Fruit fly (Drosophila melanogaster) whole organism, embryonic: ENCODE data around the gene scpr-C.

Experiments used
- ATbp ChIP-seq: fragments of 200-800 bp; sonication (Bioruptor generic); optimal IDR thresholded peaks from 2 replicates; lab custom pipeline; 2017; ENCODE audit warnings: missing biosample characterization, mild to moderate bottlenecking, missing genetic modification characterization, missing genetic modification reagents
- B-H2 ChIP-seq: fragments of 200-800 bp; sonication (Bioruptor generic); optimal IDR thresholded peaks from 2 replicates; lab custom pipeline; 2018; ENCODE audit warnings: missing biosample characterization, mild to moderate bottlenecking, missing genetic modification characterization
- Bdp1 ChIP-seq: fragments of 200-800 bp; sonication (Bioruptor generic); optimal IDR thresholded peaks from 3 replicates; lab custom pipeline; 2016; ENCODE audit warnings: missing biosample characterization, missing genetic modification characterization
- Bgb ChIP-seq: fragments of 200-800 bp; sonication (Bioruptor generic); IDR thresholded peaks from 2 replicates; pipeline ENCODE4 v1.3.6; 2022; ENCODE audit warnings: missing biosample characterization, missing genetic modification characterization; ENCODE audit not compliant: partially characterized antibody
- CG10543 ChIP-seq: fragments of 200-800 bp; sonication (Bioruptor generic); optimal IDR thresholded peaks from 3 replicates; lab custom pipeline; 2017; ENCODE audit warnings: missing biosample characterization, mild to moderate bottlenecking, missing genetic modification characterization, moderate library complexity
- CG11247 ChIP-seq: fragments of 200-800 bp; sonication (Bioruptor generic); IDR thresholded peaks from 2 replicates; pipeline ENCODE4 v1.3.6; 2022; ENCODE audit warnings: missing biosample characterization, missing genetic modification characterization
- CG11456 ChIP-seq: fragments of 200-800 bp; sonication (Bioruptor generic); IDR thresholded peaks from 3 replicates; pipeline ENCODE4 v1.3.6; 2022; ENCODE audit warnings: missing biosample characterization, missing genetic modification characterization
- CG12071 ChIP-seq: fragments of 200-800 bp; sonication (Bioruptor generic); optimal IDR thresholded peaks from 3 replicates; lab custom pipeline; 2018; ENCODE audit warnings: missing biosample characterization, mild to moderate bottlenecking, missing genetic modification characterization
- CG12155 ChIP-seq: fragments of 200-800 bp; sonication (Bioruptor generic); optimal IDR thresholded peaks from 3 replicates; lab custom pipeline; 2016; ENCODE audit warnings: missing biosample characterization, missing genetic modification characterization
- CG12942 ChIP-seq: fragments of 200-800 bp; sonication (Bioruptor generic); optimal IDR thresholded peaks from 3 replicates; lab custom pipeline; 2016; ENCODE audit warnings: missing biosample characterization, missing genetic modification characterization
- CG15269 ChIP-seq: fragments of 200-800 bp; sonication (Bioruptor generic); optimal IDR thresholded peaks from 2 replicates; lab custom pipeline; 2018; ENCODE audit warnings: missing biosample characterization, mild to moderate bottlenecking, missing genetic modification characterization, moderate library complexity
- CG17186 ChIP-seq: fragments of 200-800 bp; sonication (Bioruptor generic); optimal IDR thresholded peaks from 3 replicates; lab custom pipeline; 2017; ENCODE audit warnings: missing biosample characterization, missing genetic modification reagents, missing genetic modification characterization
- CG17385 ChIP-seq: fragments of 200-800 bp; sonication (Bioruptor generic); optimal IDR thresholded peaks from 3 replicates; lab custom pipeline; 2018; ENCODE audit warnings: missing biosample characterization, mild to moderate bottlenecking, missing genetic modification characterization
- CG32767 ChIP-seq: fragments of 200-800 bp; sonication (Bioruptor generic); IDR thresholded peaks from 2 replicates; pipeline ENCODE4 v1.3.6; 2022; ENCODE audit warnings: missing biosample characterization, missing genetic modification characterization
- CG34224 ChIP-seq: fragments of 200-800 bp; sonication (Bioruptor generic); IDR thresholded peaks from 3 replicates; pipeline ENCODE4 v1.3.6; 2022; ENCODE audit warnings: missing biosample characterization, missing genetic modification characterization; ENCODE audit not compliant: partially characterized antibody
- CG34376 ChIP-seq: fragments of 200-800 bp; sonication (Bioruptor generic); optimal IDR thresholded peaks from 2 replicates; lab custom pipeline; 2018; ENCODE audit warnings: missing biosample characterization, mild to moderate bottlenecking, missing genetic modification characterization
- CG34422 ChIP-seq: fragments of 200-800 bp; sonication (Bioruptor generic); IDR thresholded peaks from 3 replicates; pipeline ENCODE4 v1.3.6; 2022; ENCODE audit warnings: missing biosample characterization, missing genetic modification characterization
- CG7372 ChIP-seq: fragments of 200-800 bp; sonication (Bioruptor generic); IDR thresholded peaks from 2 replicates; pipeline ENCODE4 v1.3.6; 2022; ENCODE audit warnings: missing biosample characterization, missing genetic modification characterization
- CrebB ChIP-seq: fragments of 200-800 bp; sonication (Bioruptor generic); optimal IDR thresholded peaks from 3 replicates; lab custom pipeline; 2018; ENCODE audit warnings: missing biosample characterization, mild to moderate bottlenecking, missing genetic modification characterization
- Eip74EF ChIP-seq, 2 experiments: fragments of 200-800 bp in 1 of 2; fragments of >200 bp in 1 of 2; sonication (Bioruptor generic) in 1 of 2; optimal IDR thresholded peaks; 2 replicates each; lab custom pipeline; 2017 to 2019; ENCODE audit warnings: missing biosample characterization in 2 of 2, missing genetic modification characterization in 2 of 2, mild to moderate bottlenecking in 1 of 2, moderate library complexity in 1 of 2
- Gug ChIP-seq: fragments of 200-800 bp; sonication (Bioruptor generic); IDR thresholded peaks from 4 replicates; pipeline ENCODE4 v1.3.6; 2022; ENCODE audit warnings: missing biosample characterization, missing genetic modification characterization
- HHEX ChIP-seq: fragments of 200-800 bp; sonication (Bioruptor generic); optimal IDR thresholded peaks from 3 replicates; lab custom pipeline; 2017; ENCODE audit warnings: missing biosample characterization, mild to moderate bottlenecking, missing genetic modification characterization, missing genetic modification reagents
- HLH54F ChIP-seq: fragments of 200-800 bp; sonication (Bioruptor generic); optimal IDR thresholded peaks from 3 replicates; lab custom pipeline; 2016; ENCODE audit warnings: missing biosample characterization, missing genetic modification characterization
- Hand ChIP-seq: fragments of 200-800 bp; sonication (Bioruptor generic); optimal IDR thresholded peaks from 2 replicates; lab custom pipeline; 2017; ENCODE audit warnings: mild to moderate bottlenecking, missing biosample characterization, missing genetic modification reagents, missing genetic modification characterization
- HmgZ ChIP-seq: fragments of 200-800 bp; sonication (Bioruptor generic); optimal IDR thresholded peaks from 2 replicates; lab custom pipeline; 2018; ENCODE audit warnings: missing biosample characterization, mild to moderate bottlenecking, missing genetic modification characterization
- Jarid2 ChIP-seq: fragments of 200-800 bp; sonication (Bioruptor generic); optimal IDR thresholded peaks from 3 replicates; lab custom pipeline; 2017; ENCODE audit warnings: mild to moderate bottlenecking, missing biosample characterization, missing genetic modification reagents, missing genetic modification characterization
- Med ChIP-seq: fragments of 200-800 bp; sonication (Bioruptor generic); peaks from one replicate; lab custom pipeline; 2016; ENCODE audit warnings: missing biosample characterization, missing genetic modification characterization, mild to moderate bottlenecking, inconsistent platforms, moderate library complexity
- Pdp1 ChIP-seq, 2 experiments: fragments of 200-800 bp; sonication (Bioruptor generic); optimal IDR thresholded peaks; 3 replicates each; lab custom pipeline; 2016; ENCODE audit warnings: missing biosample characterization in 2 of 2, missing genetic modification characterization in 2 of 2, mild to moderate bottlenecking in 1 of 2, moderate library complexity in 1 of 2
- Ptx1 ChIP-seq: fragments of 200-800 bp; sonication (Bioruptor generic); IDR thresholded peaks from 2 replicates; pipeline ENCODE4 v1.3.6; 2022; ENCODE audit warnings: missing biosample characterization, missing genetic modification characterization
- Sox100B ChIP-seq: fragments of 200-800 bp; sonication (Bioruptor generic); optimal IDR thresholded peaks from 3 replicates; lab custom pipeline; 2018; ENCODE audit warnings: missing biosample characterization, mild to moderate bottlenecking, missing genetic modification characterization
- Sry-δ ChIP-seq: fragments of 200-800 bp; sonication (Bioruptor generic); optimal IDR thresholded peaks from 2 replicates; lab custom pipeline; 2016; ENCODE audit warnings: missing biosample characterization, missing genetic modification characterization
- Stat92E ChIP-seq, 3 experiments: fragments of >200 bp in 2 of 3; fragments of 200-800 bp in 1 of 3; sonication (Bioruptor generic) in 1 of 3; optimal IDR thresholded peaks; 2 replicates each; lab custom pipeline; 2017 to 2019; ENCODE audit warnings: missing biosample characterization in 3 of 3, missing genetic modification characterization in 3 of 3, mild to moderate bottlenecking in 1 of 3, moderate library complexity in 1 of 3
- Trl ChIP-seq, 3 experiments: fragments of >200 bp in 2 of 3; fragments of 200-800 bp in 1 of 3; sonication (Bioruptor generic) in 1 of 3; optimal IDR thresholded peaks; 2 replicates in 1 of 3; 3 replicates in 2 of 3; lab custom pipeline; 2016 to 2017; ENCODE audit warnings: missing biosample characterization in 1 of 3, missing genetic modification characterization in 1 of 3
- Vsx1 ChIP-seq: fragments of 200-800 bp; sonication (Bioruptor generic); optimal IDR thresholded peaks from 2 replicates; lab custom pipeline; 2017; ENCODE audit warnings: missing biosample characterization, mild to moderate bottlenecking, missing genetic modification characterization, missing genetic modification reagents
- cg ChIP-seq: fragments of 200-800 bp; sonication (Bioruptor generic); optimal IDR thresholded peaks from 3 replicates; lab custom pipeline; 2019; ENCODE audit warnings: missing biosample characterization, mild to moderate bottlenecking, missing genetic modification characterization, moderate library complexity
- ci ChIP-seq: fragments of 200-800 bp; sonication (Bioruptor generic); IDR thresholded peaks from 3 replicates; pipeline ENCODE4 v1.3.6; 2022; ENCODE audit warnings: missing biosample characterization, missing genetic modification characterization
- ewg ChIP-seq: fragments of 200-800 bp; sonication (Bioruptor generic); optimal IDR thresholded peaks from 3 replicates; lab custom pipeline; 2017; ENCODE audit warnings: mild to moderate bottlenecking, missing biosample characterization, missing genetic modification reagents, missing genetic modification characterization
- knrl ChIP-seq: fragments of 200-800 bp; sonication (Bioruptor generic); IDR thresholded peaks from 3 replicates; pipeline ENCODE4 v1.3.6; 2022; ENCODE audit warnings: missing biosample characterization, missing genetic modification characterization; ENCODE audit not compliant: partially characterized antibody
- lbe ChIP-seq: fragments of 200-800 bp; sonication (Bioruptor generic); optimal IDR thresholded peaks from 2 replicates; lab custom pipeline; 2016; ENCODE audit warnings: missing biosample characterization, mild to moderate bottlenecking, missing genetic modification characterization
- nom ChIP-seq: fragments of 200-800 bp; sonication (Bioruptor generic); optimal IDR thresholded peaks from 2 replicates; lab custom pipeline; 2017; ENCODE audit warnings: missing biosample characterization, missing genetic modification characterization, mild to moderate bottlenecking, moderate library complexity, missing genetic modification reagents
- sc ChIP-seq, 3 experiments: fragments of >200 bp in 2 of 3; fragments of 200-800 bp in 1 of 3; sonication (Bioruptor generic) in 1 of 3; optimal IDR thresholded peaks; 2 replicates in 2 of 3; 3 replicates in 1 of 3; lab custom pipeline; 2017; ENCODE audit warnings: mild to moderate bottlenecking in 1 of 3, missing biosample characterization in 1 of 3, missing genetic modification characterization in 1 of 3, missing genetic modification reagents in 1 of 3
- ssp ChIP-seq: fragments of 200-800 bp; sonication (Bioruptor generic); IDR thresholded peaks from 2 replicates; pipeline ENCODE4 v1.3.6; 2022; ENCODE audit warnings: missing biosample characterization, missing genetic modification characterization
- stc ChIP-seq: fragments of 200-800 bp; sonication (Bioruptor generic); IDR thresholded peaks from 2 replicates; pipeline ENCODE4 v1.3.6; 2022; ENCODE audit warnings: missing biosample characterization, missing genetic modification characterization
- sug ChIP-seq: fragments of 200-800 bp; optimal IDR thresholded peaks from 2 replicates; lab custom pipeline; 2019; ENCODE audit warnings: missing biosample characterization, mild to moderate bottlenecking, missing genetic modification characterization, moderate library complexity
- unc-4 ChIP-seq: fragments of 200-800 bp; sonication (Bioruptor generic); IDR thresholded peaks from 2 replicates; pipeline ENCODE4 v1.3.6; 2022; ENCODE audit warnings: missing biosample characterization, missing genetic modification characterization; ENCODE audit not compliant: partially characterized antibody
- wek ChIP-seq: fragments of 200-800 bp; sonication (Bioruptor generic); optimal IDR thresholded peaks from 3 replicates; lab custom pipeline; 2018; ENCODE audit warnings: missing biosample characterization, mild to moderate bottlenecking, missing genetic modification characterization, moderate library complexity

scpr-C gene

DNA sequence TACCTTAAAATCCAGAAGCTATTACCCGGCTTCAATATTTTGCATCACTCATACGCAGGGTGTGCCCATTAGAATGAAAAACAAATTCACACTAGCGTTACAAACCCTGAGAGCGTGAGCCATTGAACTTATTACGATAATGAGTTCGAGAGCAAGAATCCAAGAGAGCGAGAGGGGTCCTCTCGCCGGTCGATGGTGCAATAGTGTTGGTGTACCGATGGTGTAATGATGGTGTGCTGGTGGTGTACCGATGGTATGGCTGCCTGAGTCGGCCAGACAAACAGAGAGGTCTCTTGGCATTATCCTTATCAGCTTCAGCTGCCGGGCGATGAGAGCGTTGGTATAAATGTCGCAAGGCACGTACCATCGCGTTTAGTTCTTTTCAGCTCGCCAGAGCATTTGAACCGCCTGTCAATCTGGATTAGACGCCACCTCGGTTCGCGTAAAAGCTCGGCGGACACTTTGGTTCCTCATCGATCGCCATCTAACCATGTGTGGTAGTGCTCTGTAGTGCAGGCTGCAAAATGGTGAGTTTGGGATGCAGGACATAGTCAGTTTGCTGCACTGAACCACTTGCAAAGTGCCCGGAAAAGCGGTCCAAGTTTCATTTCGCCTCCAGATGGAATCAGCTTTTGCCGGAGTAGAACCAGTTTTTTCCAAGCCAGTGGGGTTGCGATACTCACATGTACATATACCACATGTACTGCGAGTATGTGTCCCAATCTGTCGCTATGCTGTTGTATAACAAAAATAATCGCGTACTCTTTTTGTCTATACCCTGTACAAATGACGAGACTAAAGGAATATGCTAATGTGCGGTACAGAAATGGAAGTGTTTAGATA lies 25.1 kb upstream of the scpr-C start:
- TF ChIP-seq CG34224 (GFP tag; lab: Robert Waterston, UW) (no peak), ATbp (GFP tag; lab: Kevin White, UChicago) (peak; percentile 46), unc-4 (0 out of 2 replicates have a peak, but pooled peaks have one; percentile 15), ssp (GFP tag; lab: Robert Waterston, UW) (no peak), Jarid2 (GFP tag; lab: Kevin White, UChicago) (peak; percentile 35), Gug (no peak), ewg (GFP tag; lab: Kevin White, UChicago) (peak; percentile 16), CG7372 (GFP tag; lab: Robert Waterston, UW) (peak; percentile 42; the same call in 1 of the 2 replicates), CG17186 (GFP tag; lab: Kevin White, UChicago) (no peak), CG11247 (GFP tag; lab: Robert Waterston, UW) (0 out of 2 replicates have a peak, but pooled peaks have one; percentile 23), B-H2 (GFP tag; lab: Kevin White, UChicago) (no peak), Pdp1 (GFP tag; optimal IDR thresholded peaks at IDR 0.05; lab: Kevin White, UChicago) (peak in 1 of 2 experiments; percentile 98), Eip74EF (GFP tag; optimal IDR thresholded peaks at IDR 0.05; lab: Kevin White, UChicago) (no peak), stc (GFP tag; lab: Robert Waterston, UW) (0 out of 2 replicates have a peak, but pooled peaks have one; percentile 16), Bdp1 (GFP tag; lab: Kevin White, UChicago) (no peak), CG12071 (GFP tag; lab: Kevin White, UChicago) (peak; percentile 2), CG32767 (GFP tag; lab: Robert Waterston, UW) (no peak), knrl (GFP tag; lab: Robert Waterston, UW) (no peak), Vsx1 (peak; percentile 41), Sry-δ (GFP tag; lab: Kevin White, UChicago) (no peak), CG34422 (peak; percentile 13; the same call in 1 of the 3 replicates), CG10543 (GFP tag; lab: Kevin White, UChicago) (peak; percentile 30), CG17385 (GFP tag; lab: Kevin White, UChicago) (peak; percentile 41), CG12155 (no peak), wek (peak; percentile 9), HmgZ (tag; lab: Kevin White, UChicago) (peak; percentile 48), Hand (GFP tag; lab: Kevin White, UChicago) (no peak), CG12942 (GFP tag; lab: Kevin White, UChicago) (no peak), Trl (optimal IDR thresholded peaks at IDR 0.05; lab: Kevin White, UChicago) (peak; percentile 41 to 84), Trl (GFP tag; optimal IDR thresholded peaks at IDR 0.05; lab: Kevin White, UChicago) (no peak), CG15269 (tag; lab: Kevin White, UChicago) (no peak), lbe (GFP tag; lab: Kevin White, UChicago) (no peak), nom (GFP tag; lab: Kevin White, UChicago) (peak; percentile 1), Bgb (no peak), CrebB (no peak), Med (GFP tag; lab: Kevin White, UChicago) (peak; percentile 57), sc (optimal IDR thresholded peaks at IDR 0.05; lab: Kevin White, UChicago) (no peak), sc (GFP tag; optimal IDR thresholded peaks at IDR 0.05; lab: Kevin White, UChicago) (no peak), HLH54F (GFP tag; lab: Kevin White, UChicago) (no peak), ci (GFP tag; lab: Robert Waterston, UW) (no peak), Sox100B (GFP tag; lab: Kevin White, UChicago) (peak; percentile 30), HHEX (GFP tag; lab: Kevin White, UChicago) (no peak), CG11456 (0 out of 3 replicates have a peak, but pooled peaks have one; percentile 36), Stat92E (GFP tag; optimal IDR thresholded peaks at IDR 0.05; lab: Kevin White, UChicago) (no peak), CG34376 (GFP tag; lab: Kevin White, UChicago) (peak; percentile 63), Ptx1 (GFP tag; lab: Robert Waterston, UW) (no peak), sug (tag; lab: Kevin White, UChicago) (peak; percentile 85), cg (peak; percentile 43)
